Worm (Caenorhabditis elegans): ENCODE results near the gene Y42G9A.3.

Gene Y42G9A.3

DNA sequence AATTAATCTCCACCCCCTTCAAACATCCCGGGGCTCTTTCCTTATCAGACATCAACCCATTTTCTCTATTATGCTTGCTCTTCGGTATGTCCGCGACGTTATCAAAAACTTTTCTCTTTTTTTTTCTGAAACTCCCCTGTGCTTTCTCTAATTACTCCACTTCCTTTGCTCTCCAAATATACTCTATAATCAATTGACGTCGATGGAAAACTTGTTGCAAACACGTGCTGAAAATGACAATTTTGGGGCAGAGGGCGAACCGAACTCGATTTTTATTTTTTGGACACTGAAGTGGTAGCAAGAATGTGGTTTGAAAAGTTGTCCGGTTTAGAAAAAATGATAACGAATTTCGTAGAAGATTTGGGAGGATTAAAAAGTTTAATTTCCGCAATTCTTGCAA is 33.0 kb downstream of the Y42G9A.3 start:
- TF ChIP-seq pha-4 (tag; optimal IDR thresholded peaks at IDR 0.05), result no peak
- TF ChIP-seq cnd-1 (tag; optimal IDR thresholded peaks at IDR 0.05), result no peak
- no peak for TF ChIP-seq mls-2 (tag; optimal IDR thresholded peaks at IDR 0.05)
- TF ChIP-seq nhr-2 (tag; optimal IDR thresholded peaks at IDR 0.05), result no peak
- no peak for TF ChIP-seq sptf-1 (tag; optimal IDR thresholded peaks at IDR 0.05)
- no peak for TF ChIP-seq elt-3 (tag; optimal IDR thresholded peaks at IDR 0.05)
- TF ChIP-seq hlh-1 (tag; optimal IDR thresholded peaks at IDR 0.05), result no peak
- TF ChIP-seq unc-120 (tag; optimal IDR thresholded peaks at IDR 0.05; ENCODE audit: poor library complexity, severe bottlenecking), result no peak
- TF ChIP-seq ces-1 (GFP tag; optimal IDR thresholded peaks at IDR 0.05), result no peak
- no peak for TF ChIP-seq lsy-2 (tag; optimal IDR thresholded peaks at IDR 0.05)
- TF ChIP-seq nhr-76 (tag; optimal IDR thresholded peaks at IDR 0.05), result no peak
- TF ChIP-seq ceh-83 (GFP tag; optimal IDR thresholded peaks at IDR 0.05), result no peak
- no peak for TF ChIP-seq nhr-237 (tag; optimal IDR thresholded peaks at IDR 0.05)
- no peak for TF ChIP-seq nhr-12 (tag; optimal IDR thresholded peaks at IDR 0.05)
- no peak for TF ChIP-seq ceh-43 (GFP tag; optimal IDR thresholded peaks at IDR 0.05)
- TF ChIP-seq unc-62 (GFP tag; optimal IDR thresholded peaks at IDR 0.05), result no peak
- no peak for TF ChIP-seq ham-2 (GFP tag; optimal IDR thresholded peaks at IDR 0.05)

DNA sequence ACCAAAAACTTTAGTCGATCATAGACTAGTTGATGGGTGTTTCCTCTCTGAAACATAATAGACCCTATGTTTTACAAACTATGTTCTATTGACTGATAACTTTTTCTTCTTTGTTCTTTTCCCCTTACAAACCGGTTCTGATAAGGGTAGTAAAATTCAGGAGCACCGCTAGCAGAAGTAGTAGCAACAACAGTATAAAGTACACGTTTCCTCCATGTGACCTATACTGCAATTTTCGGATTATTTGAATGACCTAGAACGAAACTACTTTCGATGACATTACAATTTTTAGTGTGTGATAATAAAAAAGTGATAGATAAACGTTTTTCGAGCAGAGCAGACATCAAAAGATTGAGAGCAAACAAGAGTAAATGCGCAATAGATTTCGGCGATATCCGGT is 34.2 kb downstream of the Y42G9A.3 start:
- TF ChIP-seq unc-62 (GFP tag; optimal IDR thresholded peaks at IDR 0.05), result no peak
- TF ChIP-seq bed-3 (GFP tag; optimal IDR thresholded peaks at IDR 0.05), result no peak
- TF ChIP-seq hlh-1 (tag; optimal IDR thresholded peaks at IDR 0.05), result no peak
- TF ChIP-seq cnd-1 (tag; optimal IDR thresholded peaks at IDR 0.05), result no peak
- TF ChIP-seq mab-5 (tag; optimal IDR thresholded peaks at IDR 0.05), result no peak
- no peak for TF ChIP-seq ztf-11 (tag; optimal IDR thresholded peaks at IDR 0.05)
- TF ChIP-seq nhr-28 (tag; optimal IDR thresholded peaks at IDR 0.05), result no peak
- TF ChIP-seq lsy-2 (tag; optimal IDR thresholded peaks at IDR 0.05), result no peak
- no peak for TF ChIP-seq sem-2 (GFP tag; optimal IDR thresholded peaks at IDR 0.05)
- no peak for TF ChIP-seq ces-1 (GFP tag; optimal IDR thresholded peaks at IDR 0.05)
- TF ChIP-seq sptf-1 (tag; optimal IDR thresholded peaks at IDR 0.05), result no peak
- TF ChIP-seq unc-120 (tag; optimal IDR thresholded peaks at IDR 0.05; ENCODE audit: poor library complexity, severe bottlenecking), result no peak
- no peak for TF ChIP-seq elt-1 (tag; optimal IDR thresholded peaks at IDR 0.05; ENCODE audit: borderline replicate concordance, insufficient read depth)
- TF ChIP-seq unc-39 (tag; optimal IDR thresholded peaks at IDR 0.05), result no peak
- no peak for TF ChIP-seq mls-2 (tag; optimal IDR thresholded peaks at IDR 0.05)

DNA sequence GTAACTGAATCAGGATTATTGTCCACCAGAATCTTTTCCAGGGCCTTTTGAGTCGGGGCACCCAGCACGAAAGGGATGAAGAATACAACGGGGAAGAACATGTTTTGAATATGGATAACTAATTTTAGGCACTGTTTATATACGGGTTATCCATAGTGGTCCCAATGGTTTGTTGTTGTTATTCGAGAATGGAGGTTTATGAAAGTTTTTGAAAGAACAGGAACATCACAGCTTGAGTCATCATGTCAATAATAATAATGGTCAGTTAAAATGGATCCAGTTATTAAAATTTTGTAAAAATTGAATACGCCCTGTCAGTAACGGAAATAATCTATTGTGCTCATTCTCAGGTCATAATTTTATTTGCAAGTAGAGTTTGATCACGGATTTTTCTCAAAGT is 37.1 kb downstream of the Y42G9A.3 start, which contains the start of gene nas-28:
Gene nas-28, minus strand, starts transcription at position 101 of the 400 bp plus-strand sequence.
- TF ChIP-seq cnd-1 (tag; optimal IDR thresholded peaks at IDR 0.05) (no peak), mab-5 (tag; optimal IDR thresholded peaks at IDR 0.05) (no peak), ceh-43 (GFP tag; optimal IDR thresholded peaks at IDR 0.05) (no peak), drap-1 (GFP tag; optimal IDR thresholded peaks at IDR 0.05) (no peak), bed-3 (GFP tag; optimal IDR thresholded peaks at IDR 0.05) (no peak), M03D4.4 (tag; optimal IDR thresholded peaks at IDR 0.05) (no peak), mls-2 (tag; optimal IDR thresholded peaks at IDR 0.05) (no peak), sem-2 (GFP tag; optimal IDR thresholded peaks at IDR 0.05) (no peak), hlh-1 (tag; optimal IDR thresholded peaks at IDR 0.05) (no peak)

DNA sequence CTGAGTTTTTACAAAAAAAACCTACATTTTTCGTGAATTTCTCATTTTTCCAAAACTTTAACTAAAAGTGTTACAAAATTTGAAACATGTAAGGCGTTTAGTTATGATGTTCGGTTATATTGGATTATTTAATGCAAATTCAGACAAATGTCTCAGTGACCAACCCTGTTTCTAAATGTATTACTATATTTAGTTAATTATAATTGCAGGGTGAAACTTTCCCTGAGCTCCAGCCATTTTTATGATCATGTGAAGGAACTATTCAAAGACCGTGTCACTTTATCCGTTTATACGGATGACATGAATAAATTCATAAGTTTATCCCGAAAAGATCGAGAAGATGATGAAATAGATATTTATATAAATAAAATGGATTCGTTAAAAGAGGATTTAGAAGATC is 44.8 kb downstream of the Y42G9A.3 start, which contains the start of gene C23G10.5:
Gene C23G10.5, plus strand, starts transcription at position 301 of the 400 bp plus-strand sequence.
- TF ChIP-seq mep-1 (tag; optimal IDR thresholded peaks at IDR 0.05) (no peak), flh-1 (GFP tag; optimal IDR thresholded peaks at IDR 0.05) (no peak), elt-1 (tag; optimal IDR thresholded peaks at IDR 0.05; ENCODE audit: borderline replicate concordance, insufficient read depth) (peak; percentile 48)

DNA sequence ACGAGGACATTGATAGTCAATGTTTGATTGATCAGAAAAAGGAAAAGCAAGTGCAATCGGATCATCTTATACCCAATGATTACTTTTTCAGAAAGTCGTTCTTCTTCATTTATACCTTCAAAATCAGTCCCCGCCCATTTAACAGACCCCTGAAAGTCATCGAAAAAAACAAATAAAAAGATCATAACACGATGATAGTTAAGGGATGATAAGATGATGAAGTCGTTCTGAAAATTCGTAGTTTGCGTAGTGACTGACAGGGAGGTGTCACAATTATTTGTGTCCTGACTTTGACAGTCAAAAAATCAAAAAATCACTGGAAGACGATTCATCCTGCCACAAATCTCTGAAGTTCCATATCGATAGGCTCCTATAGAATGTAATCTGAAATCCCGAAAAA is 48.4 kb downstream of the Y42G9A.3 start, which contains the start of gene ugt-66:
Gene ugt-66, minus strand, starts transcription at position 101 of the 400 bp plus-strand sequence.
- TF ChIP-seq lin-32 (GFP tag; optimal IDR thresholded peaks at IDR 0.05) (no peak), tbx-8 (GFP tag; optimal IDR thresholded peaks at IDR 0.05) (no peak), snpc-4 (tag; optimal IDR thresholded peaks at IDR 0.05) (no peak), unc-39 (tag; optimal IDR thresholded peaks at IDR 0.05) (no peak), lsy-2 (tag; optimal IDR thresholded peaks at IDR 0.05) (no peak), M03D4.4 (tag; optimal IDR thresholded peaks at IDR 0.05) (no peak), ztf-11 (tag; optimal IDR thresholded peaks at IDR 0.05) (no peak), nhr-2 (tag; optimal IDR thresholded peaks at IDR 0.05) (no peak), nhr-28 (tag; optimal IDR thresholded peaks at IDR 0.05) (no peak), elt-3 (tag; optimal IDR thresholded peaks at IDR 0.05) (no peak), ceh-83 (GFP tag; optimal IDR thresholded peaks at IDR 0.05) (no peak), ceh-43 (GFP tag; optimal IDR thresholded peaks at IDR 0.05) (no peak), sem-2 (GFP tag; optimal IDR thresholded peaks at IDR 0.05) (no peak)
